Fruit fly (Drosophila melanogaster) whole organism, embryonic: ENCODE results near the gene unc-119.

Source experiments
- CG10209 ChIP-seq: fragments of 200-800 bp; sonication (Bioruptor generic); optimal IDR thresholded peaks from 3 replicates; lab custom pipeline; 2017; ENCODE audit warnings: missing biosample characterization, mild to moderate bottlenecking, missing genetic modification characterization, missing genetic modification reagents
- CG13123 ChIP-seq: fragments of 200-800 bp; sonication (Bioruptor generic); optimal IDR thresholded peaks from 2 replicates; lab custom pipeline; 2016; ENCODE audit warnings: missing biosample characterization, missing genetic modification characterization
- CG13296 ChIP-seq: fragments of 200-800 bp; sonication (Bioruptor generic); optimal IDR thresholded peaks from 3 replicates; lab custom pipeline; 2018; ENCODE audit warnings: missing biosample characterization, mild to moderate bottlenecking, missing genetic modification characterization
- CG15073 ChIP-seq: fragments of 200-800 bp; sonication (Bioruptor generic); optimal IDR thresholded peaks from 2 replicates; lab custom pipeline; 2016; ENCODE audit warnings: missing biosample characterization, missing genetic modification characterization
- CG15479 ChIP-seq: fragments of 200-800 bp; sonication (Bioruptor generic); optimal IDR thresholded peaks from 3 replicates; lab custom pipeline; 2019; ENCODE audit warnings: missing biosample characterization, mild to moderate bottlenecking, missing genetic modification characterization, moderate library complexity
- CG1647 ChIP-seq: fragments of 200-800 bp; sonication (Bioruptor generic); optimal IDR thresholded peaks from 3 replicates; lab custom pipeline; 2016; ENCODE audit warnings: missing biosample characterization, missing genetic modification characterization
- CG18619 ChIP-seq: fragments of 200-800 bp; sonication (Bioruptor generic); optimal IDR thresholded peaks from 3 replicates; lab custom pipeline; 2017; ENCODE audit warnings: missing biosample characterization, mild to moderate bottlenecking, missing genetic modification characterization
- CG2889 ChIP-seq: fragments of 200-800 bp; sonication (Bioruptor generic); IDR thresholded peaks from 3 replicates; pipeline ENCODE4 v1.3.6; 2022; ENCODE audit warnings: missing biosample characterization, missing genetic modification characterization
- CG4360 ChIP-seq: fragments of 200-800 bp; sonication (Bioruptor generic); IDR thresholded peaks from 2 replicates; pipeline ENCODE4 v1.3.6; 2022; ENCODE audit warnings: missing biosample characterization, missing genetic modification characterization
- CG4820 ChIP-seq: fragments of 200-800 bp; sonication (Bioruptor generic); optimal IDR thresholded peaks from 3 replicates; lab custom pipeline; 2016; ENCODE audit warnings: missing biosample characterization, missing genetic modification characterization
- CG6272 ChIP-seq: fragments of 200-800 bp; sonication (Bioruptor generic); IDR thresholded peaks from 2 replicates; pipeline ENCODE4 v1.3.6; 2022; ENCODE audit warnings: missing biosample characterization, missing genetic modification characterization
- CG7372 ChIP-seq: fragments of 200-800 bp; sonication (Bioruptor generic); IDR thresholded peaks from 2 replicates; pipeline ENCODE4 v1.3.6; 2022; ENCODE audit warnings: missing biosample characterization, missing genetic modification characterization
- CG7556 ChIP-seq: fragments of 200-800 bp; sonication (Bioruptor generic); optimal IDR thresholded peaks from 2 replicates; lab custom pipeline; 2017; ENCODE audit warnings: missing biosample characterization, mild to moderate bottlenecking, missing genetic modification characterization
- CG8765 ChIP-seq: fragments of 200-800 bp; sonication (Bioruptor generic); IDR thresholded peaks from 2 replicates; pipeline ENCODE4 v1.3.6; 2022; ENCODE audit warnings: missing biosample characterization, missing genetic modification characterization
- CkIIα-i1 ChIP-seq: fragments of 200-800 bp; sonication (Bioruptor generic); IDR thresholded peaks from 2 replicates; pipeline ENCODE4 v1.3.6; 2022; ENCODE audit warnings: missing biosample characterization, missing genetic modification characterization
- CoRest ChIP-seq: fragments of 200-800 bp; sonication (Bioruptor generic); optimal IDR thresholded peaks from 3 replicates; lab custom pipeline; 2018; ENCODE audit warnings: missing biosample characterization, mild to moderate bottlenecking, missing genetic modification characterization, moderate library complexity
- D19B ChIP-seq: fragments of 200-800 bp; sonication (Bioruptor generic); optimal IDR thresholded peaks from 2 replicates; lab custom pipeline; 2017; ENCODE audit warnings: missing biosample characterization, mild to moderate bottlenecking, missing genetic modification characterization
- Dad ChIP-seq: fragments of 200-800 bp; sonication (Bioruptor generic); optimal IDR thresholded peaks from 3 replicates; lab custom pipeline; 2016; ENCODE audit warnings: missing biosample characterization, missing genetic modification characterization
- Dip2 ChIP-seq: fragments of 200-800 bp; sonication (Bioruptor generic); IDR thresholded peaks from 2 replicates; pipeline ENCODE4 v1.3.6; 2022; ENCODE audit warnings: missing biosample characterization, missing genetic modification characterization
- Gsc ChIP-seq: fragments of 200-800 bp; sonication (Bioruptor generic); IDR thresholded peaks from 2 replicates; pipeline ENCODE4 v1.3.6; 2022; ENCODE audit warnings: missing biosample characterization, missing genetic modification characterization
- HLH3B ChIP-seq: fragments of 200-800 bp; sonication (Bioruptor generic); IDR thresholded peaks from 2 replicates; pipeline ENCODE4 v1.3.6; 2022; ENCODE audit warnings: missing biosample characterization, missing genetic modification characterization
- Hr78 ChIP-seq, 2 experiments: fragments of 200-800 bp in 1 of 2; fragments of >200 bp in 1 of 2; sonication (Bioruptor generic) in 1 of 2; optimal IDR thresholded peaks; 2 replicates each; lab custom pipeline; 2017 to 2019; ENCODE audit warnings: missing biosample characterization in 2 of 2, missing genetic modification characterization in 2 of 2, mild to moderate bottlenecking in 1 of 2, moderate library complexity in 1 of 2
- Jarid2 ChIP-seq: fragments of 200-800 bp; sonication (Bioruptor generic); optimal IDR thresholded peaks from 3 replicates; lab custom pipeline; 2017; ENCODE audit warnings: mild to moderate bottlenecking, missing biosample characterization, missing genetic modification reagents, missing genetic modification characterization
- Mad ChIP-seq: fragments of 200-800 bp; sonication (Bioruptor generic); optimal IDR thresholded peaks from 2 replicates; lab custom pipeline; 2016; ENCODE audit warnings: missing biosample characterization, missing genetic modification characterization
- Max ChIP-seq: fragments of 200-800 bp; sonication (Bioruptor generic); optimal IDR thresholded peaks from 2 replicates; lab custom pipeline; 2016; ENCODE audit warnings: missing biosample characterization, mild to moderate bottlenecking, missing genetic modification characterization
- Mes4 ChIP-seq: fragments of 200-800 bp; sonication (Bioruptor generic); optimal IDR thresholded peaks from 2 replicates; lab custom pipeline; 2016; ENCODE audit warnings: missing biosample characterization, missing genetic modification characterization
- NC2α ChIP-seq: fragments of 200-800 bp; sonication (Bioruptor generic); optimal IDR thresholded peaks from 2 replicates; lab custom pipeline; 2016; ENCODE audit warnings: missing biosample characterization, missing genetic modification characterization
- NC2β ChIP-seq: fragments of 200-800 bp; sonication (Bioruptor generic); optimal IDR thresholded peaks from 2 replicates; lab custom pipeline; 2016; ENCODE audit warnings: missing biosample characterization, missing genetic modification characterization
- Nf-YB ChIP-seq: fragments of 200-800 bp; sonication (Bioruptor generic); optimal IDR thresholded peaks from 3 replicates; lab custom pipeline; 2019; ENCODE audit warnings: missing biosample characterization, mild to moderate bottlenecking, missing genetic modification characterization, moderate library complexity
- PHDP ChIP-seq: fragments of 200-800 bp; sonication (Bioruptor generic); optimal IDR thresholded peaks from 3 replicates; lab custom pipeline; 2018; ENCODE audit warnings: missing biosample characterization, mild to moderate bottlenecking, missing genetic modification characterization, moderate library complexity
- Spps ChIP-seq: fragments of 200-800 bp; sonication (Bioruptor generic); optimal IDR thresholded peaks from 2 replicates; lab custom pipeline; 2018; ENCODE audit warnings: missing biosample characterization, mild to moderate bottlenecking, missing genetic modification characterization
- ac ChIP-seq: fragments of 200-800 bp; sonication (Bioruptor generic); optimal IDR thresholded peaks from 3 replicates; lab custom pipeline; 2017; ENCODE audit warnings: missing biosample characterization, mild to moderate bottlenecking, missing genetic modification characterization
- ase ChIP-seq: fragments of 200-800 bp; sonication (Bioruptor generic); IDR thresholded peaks from 3 replicates; pipeline ENCODE4 v1.3.6; 2022; ENCODE audit warnings: missing biosample characterization, missing genetic modification characterization
- bcd ChIP-seq: fragments of 200-800 bp; sonication (Bioruptor generic); optimal IDR thresholded peaks from 2 replicates; lab custom pipeline; 2017; ENCODE audit warnings: missing biosample characterization, mild to moderate bottlenecking, missing genetic modification characterization
- bigmax ChIP-seq: fragments of 200-800 bp; sonication (Bioruptor generic); optimal IDR thresholded peaks from 2 replicates; lab custom pipeline; 2018; ENCODE audit warnings: missing biosample characterization, mild to moderate bottlenecking, missing genetic modification characterization
- croc ChIP-seq: fragments of 200-800 bp; sonication (Bioruptor generic); conservative IDR thresholded peaks from 3 replicates; pipeline ENCODE4 v1.3.6; 2022; ENCODE audit warnings: missing biosample characterization, missing genetic modification characterization
- crol ChIP-seq: fragments of 200-800 bp; sonication (Bioruptor generic); IDR thresholded peaks from 2 replicates; pipeline ENCODE4 v1.3.6; 2022; ENCODE audit warnings: missing biosample characterization, missing genetic modification characterization
- dan ChIP-seq: fragments of 200-800 bp; sonication (Bioruptor generic); IDR thresholded peaks from 2 replicates; pipeline ENCODE4 v1.3.6; 2022; ENCODE audit warnings: missing biosample characterization, missing genetic modification characterization
- dm ChIP-seq: fragments of 200-800 bp; sonication (Bioruptor generic); optimal IDR thresholded peaks from 3 replicates; lab custom pipeline; 2016; ENCODE audit warnings: missing biosample characterization, missing genetic modification characterization
- ems ChIP-seq: fragments of 200-800 bp; sonication (Bioruptor generic); optimal IDR thresholded peaks from 3 replicates; lab custom pipeline; 2016; ENCODE audit warnings: missing biosample characterization, missing genetic modification characterization
- esg ChIP-seq: fragments of 200-800 bp; sonication (Bioruptor generic); conservative IDR thresholded peaks from 2 replicates; pipeline ENCODE4 v1.3.6; 2022; ENCODE audit warnings: missing biosample characterization, missing genetic modification characterization
- gsb ChIP-seq: fragments of 200-800 bp; sonication (Bioruptor generic); IDR thresholded peaks from 2 replicates; pipeline ENCODE4 v1.3.6; 2022; ENCODE audit warnings: missing biosample characterization, missing genetic modification characterization
- gsb-n ChIP-seq: fragments of 200-800 bp; sonication (Bioruptor generic); optimal IDR thresholded peaks from 3 replicates; lab custom pipeline; 2018; ENCODE audit warnings: missing biosample characterization, mild to moderate bottlenecking, missing genetic modification characterization
- ham ChIP-seq: fragments of 200-800 bp; sonication (Bioruptor generic); IDR thresholded peaks from 2 replicates; pipeline ENCODE4 v1.3.6; 2022; ENCODE audit warnings: missing biosample characterization, missing genetic modification characterization
- jumu ChIP-seq: fragments of 200-800 bp; sonication (Bioruptor generic); optimal IDR thresholded peaks from 3 replicates; lab custom pipeline; 2016; ENCODE audit warnings: missing biosample characterization, missing genetic modification characterization
- maf-S ChIP-seq: fragments of 200-800 bp; sonication (Bioruptor generic); optimal IDR thresholded peaks from 2 replicates; lab custom pipeline; 2016; ENCODE audit warnings: missing biosample characterization, missing genetic modification characterization
- odd ChIP-seq: fragments of 200-800 bp; sonication (Bioruptor generic); optimal IDR thresholded peaks from 2 replicates; lab custom pipeline; 2017; ENCODE audit warnings: missing biosample characterization, mild to moderate bottlenecking, missing genetic modification characterization
- pum ChIP-seq: fragments of 200-800 bp; sonication (Bioruptor generic); optimal IDR thresholded peaks from 2 replicates; lab custom pipeline; 2016; ENCODE audit warnings: missing biosample characterization, missing genetic modification characterization
- slp2 ChIP-seq: fragments of 200-800 bp; sonication (Bioruptor generic); optimal IDR thresholded peaks from 2 replicates; lab custom pipeline; 2016; ENCODE audit warnings: missing biosample characterization, missing genetic modification characterization
- toy ChIP-seq: fragments of 200-800 bp; sonication (Bioruptor generic); IDR thresholded peaks from 2 replicates; pipeline ENCODE4 v1.3.6; 2022; ENCODE audit warnings: missing biosample characterization, missing genetic modification characterization
- wor ChIP-seq: fragments of 200-800 bp; sonication (Bioruptor generic); IDR thresholded peaks from 2 replicates; pipeline ENCODE4 v1.3.6; 2022; ENCODE audit warnings: missing biosample characterization, missing genetic modification characterization
- zf30C ChIP-seq: fragments of 200-800 bp; sonication (Bioruptor generic); optimal IDR thresholded peaks from 3 replicates; lab custom pipeline; 2018; ENCODE audit warnings: missing biosample characterization, mild to moderate bottlenecking, missing genetic modification characterization

The unc-119 gene

dm6 chrX:7307478-7308200, 16.5 kb upstream of the unc-119 start, which contains the start of gene brk (continued):
- TF ChIP-seq bigmax (GFP tag; lab: Kevin White, UChicago) (no peak), Max (GFP tag; lab: Kevin White, UChicago) (no peak), ham (no peak), Dad (GFP tag; lab: Kevin White, UChicago) (no peak), ase (GFP tag; lab: Robert Waterston, UW) (no peak), ems (GFP tag; lab: Kevin White, UChicago) (no peak), dm (no peak), wor (no peak), CoRest (tag; lab: Kevin White, UChicago) (no peak), Nf-YB (GFP tag; lab: Kevin White, UChicago) (no peak), gsb (GFP tag; lab: Robert Waterston, UW) (no peak), CG2889 (GFP tag; lab: Robert Waterston, UW) (no peak), Mes4 (GFP tag; lab: Kevin White, UChicago) (no peak), CG15073 (GFP tag; lab: Kevin White, UChicago) (no peak), CG15479 (GFP tag; lab: Kevin White, UChicago) (peak; percentile 94), pum (GFP tag; lab: Kevin White, UChicago) (no peak), CG10209 (GFP tag; lab: Kevin White, UChicago) (no peak), slp2 (GFP tag; lab: Kevin White, UChicago) (no peak), jumu (GFP tag; lab: Kevin White, UChicago) (no peak), esg (GFP tag; lab: Robert Waterston, UW) (no peak), CG7372 (GFP tag; lab: Robert Waterston, UW) (no peak), HLH3B (GFP tag; lab: Robert Waterston, UW) (no peak), CG13123 (GFP tag; lab: Kevin White, UChicago) (no peak), toy (GFP tag; lab: Robert Waterston, UW) (no peak), CG1647 (no peak), CG4360 (peak; percentile 100), maf-S (GFP tag; lab: Kevin White, UChicago) (no peak), CG7556 (GFP tag; lab: Kevin White, UChicago) (no peak), crol (GFP tag; lab: Robert Waterston, UW) (peak; percentile 97), zf30C (no peak), ac (GFP tag; lab: Kevin White, UChicago) (no peak), Spps (tag; lab: Kevin White, UChicago) (no peak), CG4820 (GFP tag; lab: Kevin White, UChicago) (no peak), CkIIα-i1 (GFP tag; lab: Robert Waterston, UW) (no peak), odd (GFP tag; lab: Kevin White, UChicago) (no peak), Jarid2 (GFP tag; lab: Kevin White, UChicago) (peak; percentile 84), PHDP (no peak), Dip2 (GFP tag; lab: Robert Waterston, UW) (no peak), Gsc (no peak), croc (GFP tag; lab: Robert Waterston, UW) (no peak), CG6272 (GFP tag; lab: Robert Waterston, UW) (no peak; the same call in 1 of the 2 replicates), Mad (no peak), CG13296 (no peak), bcd (GFP tag; lab: Kevin White, UChicago) (no peak), NC2β (GFP tag; lab: Kevin White, UChicago) (no peak), gsb-n (tag; lab: Kevin White, UChicago) (no peak), Hr78 (GFP tag; optimal IDR thresholded peaks at IDR 0.05; lab: Kevin White, UChicago) (no peak), dan (GFP tag; lab: Robert Waterston, UW) (no peak), CG18619 (GFP tag; lab: Kevin White, UChicago) (no peak), D19B (GFP tag; lab: Kevin White, UChicago) (no peak), NC2α (GFP tag; lab: Kevin White, UChicago) (no peak), CG8765 (GFP tag; lab: Robert Waterston, UW) (peak; percentile 87)
